Worm (Caenorhabditis elegans): ENCODE data around the gene grl-21.
A peak's percentile ranks its signal among the peaks of the same experiment; 100 is the strongest.

grl-21 gene

DNA sequence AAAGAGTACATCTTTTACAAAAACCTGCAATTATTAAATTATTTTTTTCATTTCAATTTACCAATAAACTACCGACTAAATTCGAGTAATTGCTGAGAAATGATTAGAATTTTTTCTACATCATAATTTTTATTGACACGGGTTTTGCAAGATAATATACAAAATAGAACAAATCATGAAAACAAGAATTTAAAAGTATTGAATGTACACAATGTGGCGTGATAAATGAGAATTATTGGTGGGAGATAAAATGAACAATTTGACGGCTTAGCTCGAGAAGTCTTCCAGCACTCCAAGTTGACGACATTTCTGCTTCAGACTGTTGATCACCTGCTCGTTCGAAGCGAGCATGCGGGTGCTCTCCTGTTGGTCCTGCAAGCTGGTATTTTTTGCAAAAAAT lies 42.1 kb upstream of the grl-21 start, which contains the start of gene R102.4:
Gene R102.4 (minus strand): TSS at position 101 of the 400 bp plus-strand sequence.
- TF ChIP-seq sup-37 (GFP tag; optimal IDR thresholded peaks at IDR 0.05) (no peak), egl-27 (tag; optimal IDR thresholded peaks at IDR 0.05) (no peak), tbx-2 (tag; optimal IDR thresholded peaks at IDR 0.05) (no peak), mef-2 (tag; optimal IDR thresholded peaks at IDR 0.05) (no peak), elt-3 (tag; optimal IDR thresholded peaks at IDR 0.05) (no peak), nhr-84 (tag; optimal IDR thresholded peaks at IDR 0.05) (no peak), pqm-1 (tag; optimal IDR thresholded peaks at IDR 0.05) (no peak), Y116A8C.19 (tag; optimal IDR thresholded peaks at IDR 0.05; ENCODE audit: borderline replicate concordance) (no peak), ceh-82 (tag; optimal IDR thresholded peaks at IDR 0.05) (no peak), nhr-19 (GFP tag; conservative IDR thresholded peaks at IDR 0.05) (no peak)

DNA sequence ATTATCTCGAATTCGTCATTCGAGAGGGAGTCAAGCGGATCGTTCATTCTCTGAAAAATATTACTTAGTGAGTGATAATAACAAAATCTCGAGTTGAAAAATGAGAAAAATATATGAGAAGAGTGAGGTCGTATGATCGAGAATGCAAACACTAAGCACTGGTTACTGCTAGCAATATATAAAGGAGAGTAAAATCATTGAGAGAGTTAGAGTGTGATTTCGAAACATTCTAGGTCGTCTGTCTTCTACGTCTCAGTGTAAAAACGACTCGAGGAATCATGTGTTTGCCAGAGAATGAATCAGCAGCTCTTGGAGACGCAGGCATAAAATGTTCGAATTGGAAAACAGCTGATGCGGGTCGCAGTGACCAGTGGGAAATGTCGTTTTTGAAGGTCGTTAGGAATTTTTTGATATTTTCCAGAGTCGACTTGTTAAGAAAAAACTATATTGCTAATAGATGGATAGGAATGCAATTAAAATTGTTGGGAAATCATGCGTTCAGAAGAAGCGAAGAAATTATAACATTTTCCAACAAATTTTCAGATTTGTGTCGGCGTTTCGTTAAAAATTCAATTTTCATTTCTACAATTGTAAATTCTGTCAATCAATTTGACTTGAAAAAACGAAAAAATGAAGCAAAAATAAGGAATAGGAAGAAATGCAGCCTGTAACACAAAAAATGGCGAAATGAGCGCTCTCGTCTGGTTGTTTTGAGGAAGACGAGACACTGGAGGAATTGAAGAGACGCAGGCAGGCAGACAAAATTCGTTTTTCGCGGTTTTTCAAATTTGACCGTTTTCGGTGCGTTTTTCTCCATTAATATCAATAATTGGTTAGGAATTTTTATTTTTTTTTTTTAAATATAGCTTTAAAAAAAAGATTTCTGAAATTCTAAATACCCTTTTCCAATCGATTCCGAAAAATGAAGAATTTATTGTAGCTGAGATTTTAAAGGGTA lies 40.0 kb upstream of the grl-21 start, which contains the start of gene allo-1:
Gene allo-1 (minus strand): TSS at position 51 of the 958 bp plus-strand sequence.
- TF ChIP-seq irx-1 (tag; optimal IDR thresholded peaks at IDR 0.05) (peak; percentile 22), elt-3 (tag; optimal IDR thresholded peaks at IDR 0.05) (peak in 2 of 6 experiments; percentile 46 to 77), nhr-47 (tag; optimal IDR thresholded peaks at IDR 0.05) (peak; percentile 53), mdl-1 (tag; optimal IDR thresholded peaks at IDR 0.05) (peak in 1 of 2 experiments; percentile 83), lsy-2 (tag; optimal IDR thresholded peaks at IDR 0.05) (peak; percentile 66 to 86), C16A3.4 (tag; optimal IDR thresholded peaks at IDR 0.05) (peak; percentile 72), lin-13 (GFP tag; optimal IDR thresholded peaks at IDR 0.05) (peak; percentile 53), ceh-82 (tag; optimal IDR thresholded peaks at IDR 0.05) (peak in 1 of 3 experiments; percentile 77), nhr-19 (GFP tag; conservative IDR thresholded peaks at IDR 0.05) (peak; percentile 70), nhr-90 (tag; optimal IDR thresholded peaks at IDR 0.05; ENCODE audit: poor library complexity) (peak; percentile 30), hlh-4 (tag; optimal IDR thresholded peaks at IDR 0.05) (no peak), xbp-1 (tag; optimal IDR thresholded peaks at IDR 0.05) (peak; percentile 46), rnt-1 (tag; optimal IDR thresholded peaks at IDR 0.05) (peak; percentile 80), hlh-17 (GFP tag; optimal IDR thresholded peaks at IDR 0.05; ENCODE audit: borderline replicate concordance) (no peak), nhr-77 (tag; optimal IDR thresholded peaks at IDR 0.05) (peak; percentile 32), efl-3 (GFP tag; optimal IDR thresholded peaks at IDR 0.05) (no peak), lin-14 (GFP tag; optimal IDR thresholded peaks at IDR 0.05) (peak; percentile 97), aha-1 (tag; optimal IDR thresholded peaks at IDR 0.05) (no peak), nhr-12 (tag; optimal IDR thresholded peaks at IDR 0.05) (no peak), unc-86 (tag; optimal IDR thresholded peaks at IDR 0.05) (peak; percentile 23), lir-3 (tag; optimal IDR thresholded peaks at IDR 0.05; ENCODE audit: poor library complexity) (peak; percentile 40), nhr-20 (tag; optimal IDR thresholded peaks at IDR 0.05) (peak; percentile 86), zip-4 (GFP tag; optimal IDR thresholded peaks at IDR 0.05) (peak; percentile 2), ceh-88 (GFP tag; IDR thresholded peaks at IDR 0.05) (no peak), aly-2 (tag; optimal IDR thresholded peaks at IDR 0.05) (no peak), mep-1 (tag; optimal IDR thresholded peaks at IDR 0.05) (peak; percentile 67), dpl-1 (GFP tag; optimal IDR thresholded peaks at IDR 0.05) (peak; percentile 82 to 88 (median 85)), grh-1 (GFP tag; IDR thresholded peaks at IDR 0.05) (peak; percentile 37), fkh-8 (tag; optimal IDR thresholded peaks at IDR 0.05) (peak; percentile 68), unc-130 (tag; optimal IDR thresholded peaks at IDR 0.05) (peak; percentile 86), F16B12.6 (tag; optimal IDR thresholded peaks at IDR 0.05) (no peak), snu-23 (GFP tag; optimal IDR thresholded peaks at IDR 0.05) (peak; percentile 75), nhr-84 (tag; optimal IDR thresholded peaks at IDR 0.05) (no peak), unc-98 (GFP tag; IDR thresholded peaks at IDR 0.05) (0 out of 2 replicates have a peak, but pooled peaks have one; percentile 32), pag-3 (tag; optimal IDR thresholded peaks at IDR 0.05; ENCODE audit: borderline replicate concordance, insufficient read depth) (peak; percentile 48), pax-3 (tag; optimal IDR thresholded peaks at IDR 0.05) (peak; percentile 29), mab-9 (GFP tag; IDR thresholded peaks at IDR 0.05) (no peak), isw-1 (GFP tag; IDR thresholded peaks at IDR 0.05) (peak; percentile 7; the same call in 1 of the 2 replicates), zag-1 (tag; optimal IDR thresholded peaks at IDR 0.05) (no peak), jun-1 (tag; optimal IDR thresholded peaks at IDR 0.05) (peak; percentile 84)

Measured in whole organism, L1 larva.